Fruit fly (Drosophila melanogaster): ENCODE results near the gene SNF4Agamma.
A peak's percentile ranks its signal among the peaks of the same experiment; 100 is the strongest.

SNF4Agamma gene

dm6 chr3R:21140458-21140857, at the start of gene SNF4Agamma (continued):
- peak; percentile 9; the same call in 1 of the 2 replicates for TF ChIP-seq ato (GFP tag; IDR thresholded peaks at IDR 0.05; ENCODE audit: partially characterized antibody)
- peak; percentile 3 for TF ChIP-seq grn (GFP tag; optimal IDR thresholded peaks at IDR 0.05)

dm6 chr3R:21091500-21091899, 49.0 kb upstream of the SNF4Agamma start:
- no peak for TF ChIP-seq Hsf (GFP tag; optimal IDR thresholded peaks at IDR 0.05)
- TF ChIP-seq psq (GFP tag; optimal IDR thresholded peaks at IDR 0.05), result no peak
- no peak for TF ChIP-seq NK7.1 (GFP tag; optimal IDR thresholded peaks at IDR 0.05)
- no peak for TF ChIP-seq CG1792 (GFP tag; optimal IDR thresholded peaks at IDR 0.05)
- 0 out of 4 replicates have a peak, but pooled peaks have one; percentile 36 for TF ChIP-seq chinmo (GFP tag; IDR thresholded peaks at IDR 0.05; ENCODE audit: partially characterized antibody)
- no peak for TF ChIP-seq croc (GFP tag; conservative IDR thresholded peaks at IDR 0.05)
- TF ChIP-seq CG14667 (GFP tag; IDR thresholded peaks at IDR 0.05), result no peak
- no peak for TF ChIP-seq Gug (GFP tag; IDR thresholded peaks at IDR 0.05)
- TF ChIP-seq hb (GFP tag; IDR thresholded peaks at IDR 0.05; ENCODE audit: partially characterized antibody), result no peak
- no peak for TF ChIP-seq ase (GFP tag; IDR thresholded peaks at IDR 0.05)
- no peak for TF ChIP-seq gfzf (GFP tag; optimal IDR thresholded peaks at IDR 0.05)
- TF ChIP-seq Ada2b (GFP tag; IDR thresholded peaks at IDR 0.05), result no peak
- TF ChIP-seq bsh (GFP tag; optimal IDR thresholded peaks at IDR 0.05), result no peak
- peak; percentile 60 for TF ChIP-seq Blimp-1 (GFP tag; optimal IDR thresholded peaks at IDR 0.05)
- peak; percentile 45 for TF ChIP-seq CG12769 (tag; optimal IDR thresholded peaks at IDR 0.05)
- no peak for TF ChIP-seq CG10267 (tag; optimal IDR thresholded peaks at IDR 0.05)

DNA sequence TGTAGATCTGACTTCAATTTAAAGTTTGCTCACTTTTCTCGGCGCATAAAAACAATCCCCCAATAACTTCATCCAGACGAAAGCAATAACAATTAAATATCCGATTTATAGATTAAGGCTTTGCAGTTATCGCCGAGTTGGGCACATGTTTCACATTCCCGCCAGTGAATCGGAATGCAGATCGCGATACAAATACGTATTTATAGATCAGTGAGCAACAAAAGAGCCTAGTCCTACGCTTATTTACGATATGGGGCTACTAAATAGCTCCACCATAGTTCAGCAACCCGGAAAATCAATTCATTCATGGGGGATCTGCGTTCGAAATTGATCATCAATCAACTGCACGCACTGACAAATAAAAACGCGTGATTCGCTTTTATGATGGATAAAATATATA, 48.5 kb upstream of the SNF4Agamma start:
- TF ChIP-seq CG10366 (GFP tag; IDR thresholded peaks at IDR 0.05) (no peak), sd (tag; optimal IDR thresholded peaks at IDR 0.05) (peak; percentile 76)

DNA sequence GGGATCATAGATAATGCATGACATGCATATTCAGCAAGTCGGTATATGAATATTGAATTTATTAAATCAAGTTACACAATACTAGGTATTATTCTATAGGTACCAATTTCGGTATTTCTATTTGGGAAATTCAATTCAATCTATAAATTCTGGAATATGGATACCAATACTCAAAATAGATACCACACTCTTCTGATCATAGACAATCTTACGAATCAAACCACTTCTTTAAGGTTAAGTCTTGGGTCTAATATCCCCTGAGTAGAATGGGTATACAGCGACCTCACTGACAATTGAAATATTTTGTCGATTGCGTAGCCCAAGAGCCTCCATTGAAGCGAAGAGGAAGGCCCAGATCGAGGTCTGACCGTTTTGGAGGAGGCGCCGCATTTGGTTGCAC, 47.7 kb upstream of the SNF4Agamma start:
- no peak for TF ChIP-seq CG18476 (GFP tag; optimal IDR thresholded peaks at IDR 0.05)
- TF ChIP-seq jing (GFP tag; optimal IDR thresholded peaks at IDR 0.05), result no peak
- peak; percentile 5 for TF ChIP-seq CG15269 (tag; optimal IDR thresholded peaks at IDR 0.05)
- peak; percentile 31 for TF ChIP-seq unpg (GFP tag; optimal IDR thresholded peaks at IDR 0.05)
- TF ChIP-seq CG5180 (GFP tag; optimal IDR thresholded peaks at IDR 0.05), result no peak
- TF ChIP-seq Atf-2 (GFP tag; optimal IDR thresholded peaks at IDR 0.05), result no peak
- TF ChIP-seq CG30403 (GFP tag; optimal IDR thresholded peaks at IDR 0.05), result peak; percentile 5
- peak; percentile 1 for TF ChIP-seq Hr3 (GFP tag; optimal IDR thresholded peaks at IDR 0.05)
- TF ChIP-seq jumu (GFP tag; optimal IDR thresholded peaks at IDR 0.05), result no peak
- TF ChIP-seq Hmr (GFP tag; optimal IDR thresholded peaks at IDR 0.05), result no peak
- no peak for TF ChIP-seq nau (GFP tag; optimal IDR thresholded peaks at IDR 0.05)
- TF ChIP-seq CG2120 (GFP tag; optimal IDR thresholded peaks at IDR 0.05), result peak; percentile 18
- peak; percentile 20 for TF ChIP-seq Xbp1 (GFP tag; optimal IDR thresholded peaks at IDR 0.05)
- TF ChIP-seq crol (GFP tag; IDR thresholded peaks at IDR 0.05), result no peak; the same call in 1 of the 2 replicates
- TF ChIP-seq Dbx (GFP tag; IDR thresholded peaks at IDR 0.05), result no peak
- TF ChIP-seq ci (GFP tag; IDR thresholded peaks at IDR 0.05), result 0 out of 3 replicates have a peak, but pooled peaks have one; percentile 46
- no peak for TF ChIP-seq CG7556 (GFP tag; optimal IDR thresholded peaks at IDR 0.05)
- TF ChIP-seq pum (GFP tag; optimal IDR thresholded peaks at IDR 0.05), result no peak
- TF ChIP-seq chif (GFP tag; optimal IDR thresholded peaks at IDR 0.05), result peak in 1 of 2 experiments; percentile 5
- peak; percentile 16 for TF ChIP-seq grau (tag; optimal IDR thresholded peaks at IDR 0.05)
- no peak for TF ChIP-seq CG17361 (GFP tag; IDR thresholded peaks at IDR 0.05)
- peak; percentile 4 for TF ChIP-seq Hsf (GFP tag; optimal IDR thresholded peaks at IDR 0.05)
- no peak for TF ChIP-seq twi (tag; optimal IDR thresholded peaks at IDR 0.05)
- no peak for TF ChIP-seq fu2 (GFP tag; optimal IDR thresholded peaks at IDR 0.05)
- peak in 1 of 2 experiments; percentile 29 for TF ChIP-seq bsh (GFP tag; optimal IDR thresholded peaks at IDR 0.05)
- no peak for TF ChIP-seq CG2678 (tag; optimal IDR thresholded peaks at IDR 0.05)
- TF ChIP-seq Antp (GFP tag; optimal IDR thresholded peaks at IDR 0.05), result peak; percentile 4
- no peak for TF ChIP-seq Ets97D (GFP tag; optimal IDR thresholded peaks at IDR 0.05)
- TF ChIP-seq CG1603 (tag; optimal IDR thresholded peaks at IDR 0.05), result peak; percentile 35
